Fruit fly (Drosophila melanogaster) S2 (cell line): Measurements from ENCODE around the gene CG6230.

Experiments used
- CG8478 ChIP-seq: fragments of >200 bp; optimal IDR thresholded peaks from 2 replicates; lab custom pipeline; 2018
- CTCF ChIP-seq, 2 experiments: fragments of >200 bp; optimal IDR thresholded peaks; 2 replicates each; lab custom pipeline; 2018

CG6230 gene

dm6 chr2L:11068441-11068840 lies 51.7 kb downstream of the CG6230 start:
- TF ChIP-seq CTCF (optimal IDR thresholded peaks at IDR 0.05; lab: Kevin White, UChicago): no peak
- no peak for TF ChIP-seq CG8478 (lab: Kevin White, UChicago)

dm6 chr2L:11067970-11068369 lies 52.1 kb downstream of the CG6230 start:
- no peak for TF ChIP-seq CG8478 (lab: Kevin White, UChicago)
- no peak for TF ChIP-seq CTCF (optimal IDR thresholded peaks at IDR 0.05; lab: Kevin White, UChicago)

DNA sequence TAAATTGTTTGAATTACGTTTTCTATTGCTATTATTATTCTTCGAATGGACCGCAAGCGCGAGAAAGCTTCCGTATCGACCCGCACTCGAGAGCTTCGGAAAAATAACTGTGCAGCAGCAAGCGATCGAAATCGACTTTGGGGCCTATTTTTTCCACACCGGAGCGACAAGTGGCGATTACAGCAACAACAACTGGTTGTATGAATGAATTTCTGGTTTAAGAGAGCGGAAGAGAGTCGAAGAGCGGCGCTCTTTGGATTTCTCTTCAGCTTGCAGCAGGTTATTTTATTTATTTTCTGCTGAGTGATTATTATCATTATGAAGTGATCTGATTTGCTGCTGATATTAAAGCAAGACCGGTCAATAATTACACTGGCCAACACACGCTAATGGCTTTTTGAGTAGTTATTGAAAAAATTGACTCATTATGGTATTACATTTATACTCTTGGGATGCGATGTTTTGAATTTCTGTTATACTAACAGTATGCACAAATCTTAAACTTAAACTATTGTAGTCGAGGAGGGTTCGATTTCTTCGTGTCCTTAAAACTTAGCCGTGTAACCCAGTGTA lies 53.1 kb downstream of the CG6230 start, which contains the start of gene Samuel:
TSS of gene Samuel (minus strand) at position 112 of the 573 bp plus-strand sequence.
- no peak for TF ChIP-seq CG8478 (lab: Kevin White, UChicago)
- no peak for TF ChIP-seq CTCF (optimal IDR thresholded peaks at IDR 0.05; lab: Kevin White, UChicago)

DNA sequence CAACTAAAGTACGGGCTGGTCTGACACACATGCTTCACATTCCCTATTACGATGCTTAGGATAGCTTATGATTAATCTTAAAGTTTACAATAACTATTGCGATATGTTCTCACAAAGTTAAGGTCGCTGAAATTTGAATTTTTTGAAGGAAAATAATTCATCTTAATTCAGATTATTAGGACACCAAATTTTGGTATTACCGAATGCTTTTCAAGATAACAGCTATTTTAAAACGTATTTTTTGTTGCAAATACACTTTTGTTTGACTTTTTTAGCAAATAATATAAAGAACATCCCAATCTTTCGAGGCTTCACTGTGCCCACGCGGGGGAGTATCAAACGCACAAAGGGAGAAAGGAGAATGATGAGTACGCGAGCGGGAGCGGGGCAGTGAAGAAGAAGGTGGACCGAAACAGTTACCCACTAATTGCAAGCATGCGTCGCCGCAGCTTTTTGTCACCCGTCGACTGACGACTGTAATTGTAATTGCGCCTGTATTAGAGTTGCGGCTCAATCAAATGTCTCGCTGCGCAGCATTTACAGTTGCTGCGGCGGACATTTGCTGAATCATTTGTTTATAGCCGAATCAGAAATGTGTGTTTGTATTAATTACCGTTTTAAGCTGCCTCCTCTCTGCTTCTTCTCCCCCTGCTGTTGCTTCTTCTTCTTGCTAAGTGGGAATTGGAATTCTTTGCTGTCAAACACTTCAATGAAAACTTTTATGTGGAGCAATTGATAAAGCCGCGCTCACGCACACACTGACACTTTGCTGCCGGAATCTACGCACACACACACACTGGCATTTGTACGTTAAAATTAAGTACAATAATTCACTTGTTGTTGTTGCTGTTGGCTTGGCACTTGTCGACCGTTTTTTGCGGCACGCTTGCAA lies 53.9 kb downstream of the CG6230 start:
- no peak for TF ChIP-seq CTCF (optimal IDR thresholded peaks at IDR 0.05; lab: Kevin White, UChicago)
- TF ChIP-seq CG8478 (lab: Kevin White, UChicago): no peak
